Worm (Caenorhabditis elegans): Measurements from ENCODE around the gene F25H9.6.

Gene F25H9.6

DNA sequence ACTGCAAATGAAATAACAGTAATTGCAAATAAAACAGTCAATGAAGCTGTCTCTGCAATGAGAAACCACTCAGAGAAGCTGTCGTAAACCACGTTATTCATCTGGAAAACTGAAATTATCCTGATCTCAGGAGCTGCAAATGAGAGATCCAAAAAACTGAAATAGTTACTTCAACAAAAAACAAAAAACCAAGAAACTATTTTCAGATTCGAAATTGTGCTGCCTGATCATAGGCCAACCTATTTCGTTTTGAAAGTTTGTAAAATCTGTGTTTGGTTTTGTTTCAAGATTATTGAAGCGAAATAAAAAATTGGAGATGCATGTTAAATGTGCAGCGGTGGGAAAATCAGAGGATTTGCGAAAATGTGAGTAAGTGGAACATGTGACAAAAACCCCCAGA is 47.5 kb downstream of the F25H9.6 start, which contains the start of gene srv-8:
TSS of gene srv-8 (minus strand) at position 101 of the 400 bp plus-strand sequence.
- TF ChIP-seq D2030.7 (GFP tag; IDR thresholded peaks at IDR 0.05) (no peak), attf-3 (GFP tag; conservative IDR thresholded peaks at IDR 0.05) (no peak), rcor-1 (GFP tag; IDR thresholded peaks at IDR 0.05) (no peak), ztf-3 (GFP tag; optimal IDR thresholded peaks at IDR 0.05) (no peak), ceh-79 (tag; optimal IDR thresholded peaks at IDR 0.05) (no peak), cebp-2 (GFP tag; IDR thresholded peaks at IDR 0.05) (no peak), lin-54 (GFP tag; optimal IDR thresholded peaks at IDR 0.05) (no peak), lin-40 (tag; optimal IDR thresholded peaks at IDR 0.05) (no peak), egl-18 (GFP tag; IDR thresholded peaks at IDR 0.05) (no peak), dox-1 (GFP tag; IDR thresholded peaks at IDR 0.05) (no peak), aptf-2 (GFP tag; conservative IDR thresholded peaks at IDR 0.05) (no peak), C06A6.2 (GFP tag; conservative IDR thresholded peaks at IDR 0.05) (no peak), ztf-18 (tag; optimal IDR thresholded peaks at IDR 0.05) (no peak), tbx-9 (tag; optimal IDR thresholded peaks at IDR 0.05; ENCODE audit: borderline replicate concordance) (no peak), T07F8.4 (tag; optimal IDR thresholded peaks at IDR 0.05) (no peak), egl-44 (GFP tag; IDR thresholded peaks at IDR 0.05) (no peak), sdz-38 (tag; optimal IDR thresholded peaks at IDR 0.05) (no peak)

DNA sequence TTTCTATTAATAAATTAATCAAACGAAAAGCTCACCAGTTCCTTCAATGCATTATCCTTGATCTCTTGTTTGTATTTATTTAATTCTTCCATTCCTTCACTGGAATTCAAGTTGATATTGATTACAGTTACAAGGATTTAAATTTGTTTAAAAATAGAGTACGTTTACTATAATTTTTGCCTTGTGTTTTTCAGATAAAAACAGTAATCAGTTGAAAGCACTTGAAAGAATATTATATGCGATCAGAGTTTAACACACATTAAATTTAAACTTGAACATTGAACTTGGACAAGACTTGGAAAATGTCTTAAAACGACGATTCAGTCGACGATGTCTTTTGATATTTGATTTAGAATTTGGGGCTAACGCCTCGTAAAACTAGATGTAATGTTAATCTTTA is 50.6 kb downstream of the F25H9.6 start, which contains the start of gene F53F1.6:
TSS of gene F53F1.6 (minus strand) at position 101 of the 400 bp plus-strand sequence.
- no peak for TF ChIP-seq F33H1.4 (GFP tag; IDR thresholded peaks at IDR 0.05)
- TF ChIP-seq nfya-2 (GFP tag; IDR thresholded peaks at IDR 0.05) = no peak
- TF ChIP-seq nhr-120 (GFP tag; IDR thresholded peaks at IDR 0.05) = no peak
- no peak for TF ChIP-seq let-607 (tag; optimal IDR thresholded peaks at IDR 0.05)
- TF ChIP-seq ets-4 (GFP tag; optimal IDR thresholded peaks at IDR 0.05) = no peak
